Worm (Caenorhabditis elegans) whole organism, L4/young adult: ENCODE results near the gene R02F2.8.

Source experiments
- W03F9.2 ChIP-seq: fragments of 150-350 bp; optimal IDR thresholded peaks from 2 replicates; lab custom pipeline; 2014; ENCODE audit warnings: missing biosample characterization, missing genetic modification characterization
- dao-5 ChIP-seq: sonication (generic microtip); optimal IDR thresholded peaks from 2 replicates; lab custom pipeline; 2016; ENCODE audit warnings: missing genotype, missing genetic modification characterization, moderate library complexity, missing compliant biosample characterization
- him-1 ChIP-seq: sonication (generic microtip); optimal IDR thresholded peaks from 2 replicates; lab custom pipeline; 2016; ENCODE audit warnings: missing genotype, missing genetic modification reagents, missing genetic modification characterization, missing compliant biosample characterization

The R02F2.8 gene

DNA sequence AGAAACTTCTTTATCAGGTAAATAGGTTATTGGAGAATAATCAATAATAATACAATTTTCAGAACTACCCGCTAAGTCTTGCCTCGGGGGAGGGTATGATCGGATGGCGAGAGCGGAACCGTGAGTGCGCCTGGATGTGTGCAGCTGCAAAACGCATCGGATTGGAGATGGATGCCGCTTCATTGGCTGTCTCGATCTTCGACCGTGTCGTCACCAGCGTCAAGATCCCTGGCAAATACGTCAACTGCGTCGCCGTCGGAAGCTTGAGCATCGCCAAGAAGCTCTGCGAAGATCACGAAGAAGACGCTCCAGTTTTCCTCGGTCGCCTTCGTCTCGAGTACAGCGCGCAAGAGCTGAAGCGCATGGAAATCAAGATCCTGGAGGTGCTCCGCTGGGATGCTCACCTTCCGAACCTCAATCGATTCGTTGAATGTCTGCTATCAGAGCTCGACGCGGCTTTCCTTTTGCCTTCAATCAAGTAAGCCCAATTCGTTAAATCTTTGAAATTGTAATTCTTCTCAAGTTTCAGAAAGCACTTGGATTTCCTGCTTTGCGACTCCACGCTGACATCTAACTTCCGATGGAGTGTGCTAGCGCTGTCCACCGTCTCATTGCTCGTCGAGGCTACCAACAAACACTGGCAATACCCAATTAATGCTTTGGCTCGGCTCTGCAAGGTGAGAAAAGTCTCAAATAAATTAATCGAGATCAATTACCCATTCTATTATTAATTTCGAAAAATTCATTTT lies 9.8 kb upstream of the R02F2.8 start:
- TF ChIP-seq W03F9.2 (tag; lab: Kevin White, UChicago) (no peak), dao-5 (tag; lab: Kevin White, UChicago) (no peak), him-1 (tag; lab: Kevin White, UChicago) (no peak)

DNA sequence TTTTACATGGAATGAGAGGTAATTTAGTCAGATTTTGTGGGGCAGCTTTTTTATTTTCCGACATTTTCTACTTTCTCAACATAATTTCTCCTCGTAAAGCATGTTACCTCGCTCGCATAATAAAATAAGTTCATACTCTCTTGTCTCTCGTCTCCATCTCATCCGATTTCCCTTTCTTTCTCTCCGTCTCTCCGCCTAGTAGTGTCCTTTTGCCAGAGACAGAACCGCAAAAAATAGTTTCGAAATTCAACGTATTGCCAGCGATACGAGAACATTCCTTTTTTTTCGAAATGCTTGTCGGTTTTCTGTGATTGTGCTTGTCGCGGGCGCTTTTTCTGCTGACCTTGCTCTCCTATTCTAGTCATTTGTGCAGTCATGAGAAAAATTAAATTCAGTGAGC lies 9.1 kb upstream of the R02F2.8 start:
- TF ChIP-seq him-1 (tag; lab: Kevin White, UChicago) (no peak), dao-5 (tag; lab: Kevin White, UChicago) (no peak), W03F9.2 (tag; lab: Kevin White, UChicago) (no peak)

- TF ChIP-seq W03F9.2 (tag; lab: Kevin White, UChicago) (no peak), him-1 (tag; lab: Kevin White, UChicago) (no peak), dao-5 (tag; lab: Kevin White, UChicago) (no peak)
Observed at ce11 chrIII:5503669-5504068, 8.6 kb upstream of the R02F2.8 start.

DNA sequence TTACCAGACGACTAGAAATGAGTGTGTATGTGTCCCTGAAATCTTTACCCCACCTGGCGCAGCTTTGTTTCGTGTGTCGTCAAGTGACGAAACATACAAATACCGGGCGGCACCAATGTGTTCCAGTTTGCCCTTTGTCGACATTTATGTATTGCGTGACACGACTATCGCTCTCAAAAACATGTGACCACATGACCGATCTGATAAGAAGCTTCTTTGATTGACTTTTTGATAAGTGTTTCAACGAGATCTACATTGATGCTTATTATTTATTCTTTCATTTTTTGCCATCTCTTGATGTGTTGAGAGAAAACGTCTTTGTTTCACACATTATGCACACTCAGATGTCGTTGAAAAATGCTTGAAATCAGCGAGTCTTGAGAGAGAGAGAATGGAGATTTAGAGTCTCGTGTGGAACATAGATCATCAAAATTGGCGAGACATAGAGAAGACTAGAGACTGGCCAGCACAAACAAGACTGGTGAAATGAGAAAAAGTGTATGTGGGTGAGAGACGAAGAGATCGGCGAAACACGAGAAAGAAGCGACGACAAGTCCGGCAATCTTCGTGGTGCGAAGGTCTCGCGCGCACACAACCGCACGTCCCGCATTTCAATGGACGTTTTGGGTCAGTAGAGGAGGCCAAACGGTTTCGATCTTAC lies 8.0 kb upstream of the R02F2.8 start:
- TF ChIP-seq W03F9.2 (tag; lab: Kevin White, UChicago) (no peak), him-1 (tag; lab: Kevin White, UChicago) (peak; percentile 32)

DNA sequence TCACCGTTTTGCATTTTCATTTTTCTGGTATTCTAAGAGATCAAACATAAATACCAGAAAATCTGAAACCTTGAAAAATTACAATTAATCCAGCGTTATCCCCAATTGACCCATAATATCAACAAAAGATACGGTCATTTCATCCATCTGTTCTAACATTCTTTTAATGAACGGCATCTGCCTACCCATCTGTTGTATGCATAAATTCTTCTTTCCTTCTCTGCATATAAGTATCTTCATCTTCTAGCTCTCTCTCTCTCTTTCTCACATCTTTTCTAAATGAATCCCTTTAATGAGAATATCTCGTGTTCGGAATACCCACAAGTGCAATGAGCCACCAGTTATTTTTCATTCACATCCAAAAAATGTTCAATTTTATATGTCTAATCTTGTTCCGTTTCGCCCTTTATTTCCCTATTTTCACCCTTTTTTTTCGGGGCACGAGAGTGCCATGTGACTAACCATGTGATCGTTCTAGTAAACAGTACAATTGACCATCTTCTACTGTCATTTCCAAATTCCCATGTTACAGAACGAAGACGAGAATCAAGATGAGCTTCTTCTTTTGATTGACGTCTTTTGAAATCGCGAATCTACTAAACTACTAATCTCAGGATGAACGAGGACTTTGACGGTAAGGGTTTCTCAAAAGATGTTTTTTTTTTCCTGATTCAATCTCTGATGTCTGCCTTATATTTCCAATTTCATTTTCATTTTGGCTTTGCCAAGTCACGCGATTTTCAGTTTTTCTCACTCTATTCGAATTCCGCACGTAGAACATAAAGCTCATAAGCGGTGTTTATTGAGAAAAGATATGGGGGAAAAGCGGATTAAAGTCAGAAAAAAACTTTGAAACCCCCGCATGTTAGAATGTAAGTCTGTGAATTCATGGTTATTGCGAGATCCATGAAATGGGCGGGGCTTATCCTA lies 6.6 kb upstream of the R02F2.8 start, which contains the start of gene R02F2.1:
R02F2.1 (plus strand) TSS at position 528 of the 930 bp plus-strand sequence.
- TF ChIP-seq him-1 (tag; lab: Kevin White, UChicago): no peak
- no peak for TF ChIP-seq W03F9.2 (tag; lab: Kevin White, UChicago)

DNA sequence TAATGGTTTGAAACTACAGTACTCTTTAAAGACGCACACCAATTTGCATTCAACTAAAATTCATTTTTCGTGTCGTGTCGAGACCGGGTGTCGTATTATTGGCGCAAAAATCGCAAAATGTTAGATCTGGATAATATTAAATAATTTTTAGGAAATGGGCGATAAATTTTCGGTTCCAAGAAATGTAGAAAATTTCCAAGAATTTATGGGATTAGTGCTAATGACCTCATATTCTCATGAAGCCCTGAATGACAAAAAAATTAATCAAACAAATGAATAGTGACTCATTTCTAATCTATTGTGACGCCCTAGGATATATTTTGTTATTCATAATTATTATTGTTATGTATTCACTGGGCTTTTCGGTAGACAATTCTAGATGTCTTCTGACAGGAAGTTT lies 5.7 kb upstream of the R02F2.8 start:
- no peak for TF ChIP-seq dao-5 (tag; lab: Kevin White, UChicago)
- no peak for TF ChIP-seq him-1 (tag; lab: Kevin White, UChicago)
- no peak for TF ChIP-seq W03F9.2 (tag; lab: Kevin White, UChicago)

- TF ChIP-seq dao-5 (tag; lab: Kevin White, UChicago) (no peak), him-1 (tag; lab: Kevin White, UChicago) (no peak), W03F9.2 (tag; lab: Kevin White, UChicago) (no peak)
Observed at ce11 chrIII:5499942-5500341, 4.9 kb upstream of the R02F2.8 start.

- TF ChIP-seq W03F9.2 (tag; lab: Kevin White, UChicago): no peak
- TF ChIP-seq him-1 (tag; lab: Kevin White, UChicago): no peak
Observed at ce11 chrIII:5498973-5499372, 3.9 kb upstream of the R02F2.8 start, which contains the start of gene R02F2.9. Gene R02F2.9 (plus strand): TSS chrIII:5499190.

- TF ChIP-seq W03F9.2 (tag; lab: Kevin White, UChicago) (no peak), dao-5 (tag; lab: Kevin White, UChicago) (no peak), him-1 (tag; lab: Kevin White, UChicago) (no peak)
Observed at ce11 chrIII:5487087-5487603, 7.9 kb downstream of the R02F2.8 start, which contains the start of gene osg-1. Gene osg-1 (plus strand): TSS chrIII:5487553.

DNA sequence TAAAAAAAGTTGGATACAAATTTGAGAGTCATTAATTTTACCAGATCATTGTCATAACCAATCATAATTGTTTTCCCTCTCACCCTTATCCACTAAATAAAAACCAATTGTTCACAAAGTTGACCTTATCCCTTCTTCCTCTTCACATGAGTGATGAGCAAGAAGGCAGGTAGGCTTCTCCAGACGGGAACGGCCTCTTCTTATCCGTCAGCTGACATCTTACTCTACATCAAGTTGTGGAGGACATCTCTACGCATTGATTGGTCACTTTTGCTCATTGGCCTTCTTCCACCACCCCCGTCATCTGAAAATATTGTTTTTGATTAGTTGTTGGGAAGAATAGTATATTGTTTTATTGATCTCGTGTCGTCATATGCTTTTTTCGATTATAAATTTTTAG lies 8.7 kb downstream of the R02F2.8 start:
- TF ChIP-seq dao-5 (tag; lab: Kevin White, UChicago) (no peak), him-1 (tag; lab: Kevin White, UChicago) (no peak), W03F9.2 (tag; lab: Kevin White, UChicago) (no peak)

DNA sequence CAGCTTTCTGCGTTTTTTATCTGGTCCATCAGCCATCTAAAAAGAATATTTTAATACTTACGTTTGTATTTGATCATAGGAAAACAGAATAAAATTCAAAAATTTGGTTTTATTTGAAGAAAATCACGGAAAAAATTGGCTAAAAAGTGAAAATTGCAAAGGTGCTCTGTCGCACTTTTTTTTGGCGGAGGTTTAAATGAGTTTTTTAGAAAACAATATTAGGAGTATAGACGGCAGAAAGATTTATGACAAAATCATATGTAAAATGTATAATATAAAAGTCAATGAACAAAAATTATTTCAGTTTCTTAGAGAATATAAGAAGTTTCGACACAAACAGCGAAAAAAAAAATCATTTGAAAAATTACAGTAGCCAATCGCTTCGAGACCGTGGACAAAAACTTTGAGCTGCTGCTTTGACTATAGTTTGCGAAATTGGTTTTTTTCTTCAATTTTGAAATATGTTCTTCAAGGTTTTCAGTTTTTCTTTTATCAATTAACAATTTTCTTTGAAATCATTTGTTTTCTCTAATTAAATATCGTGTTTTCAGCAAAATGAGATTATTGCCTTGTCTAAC lies 11.2 kb downstream of the R02F2.8 start, which contains the start of the genes R02F2.7 and R02F2.4:
R02F2.7 (minus strand) TSS at position 36 of the 578 bp plus-strand sequence.
R02F2.4 (plus strand) TSS at position 552 of the 578 bp plus-strand sequence.
- TF ChIP-seq W03F9.2 (tag; lab: Kevin White, UChicago) (no peak), him-1 (tag; lab: Kevin White, UChicago) (no peak), dao-5 (tag; lab: Kevin White, UChicago) (no peak)

DNA sequence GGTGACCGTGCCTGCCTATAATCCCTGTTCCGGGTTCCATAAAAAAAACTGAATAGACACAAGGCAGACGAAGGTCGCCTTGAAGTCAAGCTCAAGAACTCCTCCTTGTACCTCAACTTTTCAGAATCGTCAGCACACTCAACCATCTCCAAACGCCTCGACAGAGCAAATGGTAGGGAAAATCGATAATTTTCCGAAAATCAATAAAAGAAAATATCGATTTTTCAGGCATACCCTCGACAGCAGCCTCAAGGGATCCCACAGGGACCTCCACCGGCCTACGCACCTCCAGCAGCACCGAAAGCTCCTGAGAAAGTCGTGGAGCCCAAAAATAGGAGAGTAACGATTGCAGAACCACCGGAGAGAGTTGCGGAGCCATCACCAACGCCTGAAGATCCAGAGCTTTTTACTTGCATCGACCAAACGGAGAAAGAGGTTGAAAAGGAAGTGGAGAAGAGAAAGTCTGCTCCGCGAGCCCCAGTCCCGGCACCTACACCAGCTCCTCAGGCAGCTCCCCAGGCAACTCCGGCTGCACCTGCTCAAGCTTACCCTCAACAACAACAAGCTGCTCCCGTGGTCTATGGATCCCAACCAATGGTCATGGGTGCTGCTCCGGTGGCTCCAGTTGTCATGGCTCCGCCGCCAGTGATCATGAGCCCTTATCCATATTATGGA lies 15.4 kb downstream of the R02F2.8 start:
- TF ChIP-seq dao-5 (tag; lab: Kevin White, UChicago) (no peak), him-1 (tag; lab: Kevin White, UChicago) (no peak), W03F9.2 (tag; lab: Kevin White, UChicago) (no peak)
